Fruit fly (Drosophila melanogaster) whole organism, embryonic: ENCODE results near the gene CG10581.
A peak's percentile ranks its signal among the peaks of the same experiment; 100 is the strongest.

ENCODE experiments used
- CG10267 ChIP-seq: fragments of 200-800 bp; sonication (Bioruptor generic); optimal IDR thresholded peaks from 2 replicates; lab custom pipeline; 2018; ENCODE audit warnings: missing biosample characterization, mild to moderate bottlenecking, missing genetic modification characterization, moderate library complexity
- CG10462 ChIP-seq: fragments of 200-800 bp; sonication (Bioruptor generic); optimal IDR thresholded peaks from 2 replicates; lab custom pipeline; 2016; ENCODE audit warnings: missing biosample characterization, missing genetic modification characterization
- CG12299 ChIP-seq: fragments of 200-800 bp; sonication (Bioruptor generic); optimal IDR thresholded peaks from 2 replicates; lab custom pipeline; 2018; ENCODE audit warnings: missing biosample characterization, mild to moderate bottlenecking, missing genetic modification characterization
- CG16813 ChIP-seq: fragments of 200-800 bp; sonication (Bioruptor generic); IDR thresholded peaks from 3 replicates; pipeline ENCODE4 v1.3.6; 2022; ENCODE audit warnings: missing biosample characterization, missing genetic modification characterization; ENCODE audit not compliant: partially characterized antibody
- CG17186 ChIP-seq: fragments of 200-800 bp; sonication (Bioruptor generic); optimal IDR thresholded peaks from 3 replicates; lab custom pipeline; 2017; ENCODE audit warnings: missing biosample characterization, missing genetic modification reagents, missing genetic modification characterization
- CG2889 ChIP-seq: fragments of 200-800 bp; sonication (Bioruptor generic); IDR thresholded peaks from 3 replicates; pipeline ENCODE4 v1.3.6; 2022; ENCODE audit warnings: missing biosample characterization, missing genetic modification characterization
- CG30431 ChIP-seq: fragments of 200-800 bp; sonication (Bioruptor generic); optimal IDR thresholded peaks from 2 replicates; lab custom pipeline; 2017; ENCODE audit warnings: missing biosample characterization, missing genetic modification characterization
- CG33557 ChIP-seq: fragments of 200-800 bp; sonication (Bioruptor generic); optimal IDR thresholded peaks from 2 replicates; lab custom pipeline; 2019; ENCODE audit warnings: missing biosample characterization, mild to moderate bottlenecking, missing genetic modification characterization, moderate library complexity
- CG4282 ChIP-seq: fragments of 200-800 bp; sonication (Bioruptor generic); optimal IDR thresholded peaks from 2 replicates; lab custom pipeline; 2016; ENCODE audit warnings: missing biosample characterization, missing genetic modification characterization
- CG4404 ChIP-seq: fragments of 200-800 bp; sonication (Bioruptor generic); IDR thresholded peaks from 2 replicates; pipeline ENCODE4 v1.3.6; 2022; ENCODE audit warnings: missing biosample characterization, missing genetic modification characterization
- CG4707 ChIP-seq: fragments of 200-800 bp; sonication (Bioruptor generic); optimal IDR thresholded peaks from 2 replicates; lab custom pipeline; 2018; ENCODE audit warnings: missing biosample characterization, mild to moderate bottlenecking, missing genetic modification characterization, moderate library complexity
- CG6254 ChIP-seq: fragments of 200-800 bp; sonication (Bioruptor generic); optimal IDR thresholded peaks from 3 replicates; lab custom pipeline; 2017; ENCODE audit warnings: mild to moderate bottlenecking, missing biosample characterization, missing genetic modification reagents, missing genetic modification characterization
- CG7786 ChIP-seq: fragments of 200-800 bp; sonication (Bioruptor generic); optimal IDR thresholded peaks from 2 replicates; lab custom pipeline; 2016; ENCODE audit warnings: missing biosample characterization, missing genetic modification characterization
- CG8290 ChIP-seq, 3 experiments: fragments of 200-800 bp; sonication (Bioruptor generic); optimal IDR thresholded peaks; 2 replicates each; lab custom pipeline; 2016 to 2019; ENCODE audit warnings: missing biosample characterization in 3 of 3, missing genetic modification characterization in 3 of 3, mild to moderate bottlenecking in 2 of 3, moderate library complexity in 1 of 3
- CG9609 ChIP-seq: fragments of 200-800 bp; sonication (Bioruptor generic); optimal IDR thresholded peaks from 3 replicates; lab custom pipeline; 2016; ENCODE audit warnings: missing biosample characterization, missing genetic modification characterization
- D ChIP-seq, 2 experiments: fragments of 200-800 bp in 1 of 2; fragments of >200 bp in 1 of 2; sonication (Bioruptor generic) in 1 of 2; optimal IDR thresholded peaks; 2 replicates in 1 of 2; 3 replicates in 1 of 2; lab custom pipeline; 2017; ENCODE audit warnings: mild to moderate bottlenecking in 1 of 2, missing biosample characterization in 1 of 2, missing genetic modification characterization in 1 of 2, missing genetic modification reagents in 1 of 2
- Dbx ChIP-seq: fragments of 200-800 bp; sonication (Bioruptor generic); IDR thresholded peaks from 3 replicates; pipeline ENCODE4 v1.3.6; 2022; ENCODE audit warnings: missing biosample characterization, missing genetic modification characterization
- Lim3 ChIP-seq: fragments of 200-800 bp; sonication (Bioruptor generic); IDR thresholded peaks from 2 replicates; pipeline ENCODE4 v1.3.6; 2022; ENCODE audit warnings: missing biosample characterization, missing genetic modification characterization
- Myb ChIP-seq: fragments of 200-800 bp; sonication (Bioruptor generic); optimal IDR thresholded peaks from 2 replicates; lab custom pipeline; 2016; ENCODE audit warnings: missing biosample characterization, missing genetic modification characterization
- NK7.1 ChIP-seq: fragments of 200-800 bp; sonication (Bioruptor generic); optimal IDR thresholded peaks from 3 replicates; lab custom pipeline; 2016; ENCODE audit warnings: missing biosample characterization, missing genetic modification characterization
- NfI ChIP-seq: fragments of 200-800 bp; sonication (Bioruptor generic); optimal IDR thresholded peaks from 3 replicates; lab custom pipeline; 2018; ENCODE audit warnings: missing biosample characterization, mild to moderate bottlenecking, missing genetic modification characterization, moderate library complexity
- PHDP ChIP-seq: fragments of 200-800 bp; sonication (Bioruptor generic); optimal IDR thresholded peaks from 3 replicates; lab custom pipeline; 2018; ENCODE audit warnings: missing biosample characterization, mild to moderate bottlenecking, missing genetic modification characterization, moderate library complexity
- Rx ChIP-seq: fragments of 200-800 bp; sonication (Bioruptor generic); IDR thresholded peaks from 2 replicates; pipeline ENCODE4 v1.3.6; 2022; ENCODE audit warnings: missing biosample characterization, missing genetic modification characterization
- Sin3A ChIP-seq: fragments of >200 bp; optimal IDR thresholded peaks from 2 replicates; lab custom pipeline; 2018
- Sox100B ChIP-seq: fragments of 200-800 bp; sonication (Bioruptor generic); optimal IDR thresholded peaks from 3 replicates; lab custom pipeline; 2018; ENCODE audit warnings: missing biosample characterization, mild to moderate bottlenecking, missing genetic modification characterization
- Taf1 ChIP-seq: fragments of 200-800 bp; sonication (Bioruptor generic); IDR thresholded peaks from 2 replicates; pipeline ENCODE4 v1.3.6; 2022; ENCODE audit warnings: missing biosample characterization, missing genetic modification characterization
- Xrp1 ChIP-seq: fragments of 200-800 bp; sonication (Bioruptor generic); IDR thresholded peaks from 2 replicates; pipeline ENCODE4 v1.3.6; 2022; ENCODE audit warnings: missing biosample characterization, missing genetic modification characterization
- ase ChIP-seq: fragments of 200-800 bp; sonication (Bioruptor generic); IDR thresholded peaks from 3 replicates; pipeline ENCODE4 v1.3.6; 2022; ENCODE audit warnings: missing biosample characterization, missing genetic modification characterization
- bbx ChIP-seq: fragments of 200-800 bp; sonication (Bioruptor generic); IDR thresholded peaks from 2 replicates; pipeline ENCODE4 v1.3.6; 2022; ENCODE audit warnings: missing biosample characterization, missing genetic modification characterization; ENCODE audit not compliant: partially characterized antibody
- cad ChIP-seq: fragments of >200 bp; optimal IDR thresholded peaks from 2 replicates; lab custom pipeline; 2017; ENCODE audit warnings: missing biosample characterization, missing genetic modification characterization
- en ChIP-seq: fragments of 200-800 bp; sonication (Bioruptor generic); optimal IDR thresholded peaks from 2 replicates; lab custom pipeline; 2016; ENCODE audit warnings: missing biosample characterization, missing genetic modification characterization
- eve ChIP-seq, 2 experiments: fragments of >200 bp; optimal IDR thresholded peaks; 2 replicates each; lab custom pipeline; 2017; ENCODE audit warnings: missing biosample characterization in 2 of 2, missing genetic modification characterization in 2 of 2
- fd3F ChIP-seq: fragments of 200-800 bp; sonication (Bioruptor generic); optimal IDR thresholded peaks from 2 replicates; lab custom pipeline; 2018; ENCODE audit warnings: missing biosample characterization, mild to moderate bottlenecking, missing genetic modification characterization, moderate library complexity
- fu2 ChIP-seq: fragments of 200-800 bp; sonication (Bioruptor generic); optimal IDR thresholded peaks from 2 replicates; lab custom pipeline; 2016; ENCODE audit warnings: missing biosample characterization, missing genetic modification characterization
- gem ChIP-seq: fragments of 200-800 bp; sonication (Bioruptor generic); optimal IDR thresholded peaks from 2 replicates; lab custom pipeline; 2019; ENCODE audit warnings: missing biosample characterization, mild to moderate bottlenecking, missing genetic modification characterization, moderate library complexity
- gro ChIP-seq: fragments of 200-800 bp; sonication (Bioruptor generic); optimal IDR thresholded peaks from 2 replicates; lab custom pipeline; 2016; ENCODE audit warnings: missing biosample characterization, missing genetic modification characterization
- kni ChIP-seq: fragments of 200-800 bp; sonication (Bioruptor generic); optimal IDR thresholded peaks from 3 replicates; lab custom pipeline; 2017; ENCODE audit warnings: mild to moderate bottlenecking, missing biosample characterization, missing genetic modification reagents, missing genetic modification characterization
- nerfin-1 ChIP-seq: fragments of 200-800 bp; sonication (Bioruptor generic); optimal IDR thresholded peaks from 3 replicates; lab custom pipeline; 2019; ENCODE audit warnings: missing biosample characterization, mild to moderate bottlenecking, missing genetic modification characterization, moderate library complexity
- pita ChIP-seq: fragments of 200-800 bp; sonication (Bioruptor generic); optimal IDR thresholded peaks from 2 replicates; lab custom pipeline; 2017; ENCODE audit warnings: missing biosample characterization, mild to moderate bottlenecking, missing genetic modification characterization
- pum ChIP-seq: fragments of 200-800 bp; sonication (Bioruptor generic); optimal IDR thresholded peaks from 2 replicates; lab custom pipeline; 2016; ENCODE audit warnings: missing biosample characterization, missing genetic modification characterization
- sd ChIP-seq: fragments of 200-800 bp; sonication (Bioruptor generic); optimal IDR thresholded peaks from 3 replicates; lab custom pipeline; 2018; ENCODE audit warnings: missing biosample characterization, mild to moderate bottlenecking, missing genetic modification characterization, moderate library complexity
- sens ChIP-seq: fragments of 200-800 bp; sonication (Bioruptor generic); peaks from one replicate; lab custom pipeline; 2016; ENCODE audit warnings: missing biosample characterization, missing genetic modification characterization
- ssp ChIP-seq: fragments of 200-800 bp; sonication (Bioruptor generic); IDR thresholded peaks from 2 replicates; pipeline ENCODE4 v1.3.6; 2022; ENCODE audit warnings: missing biosample characterization, missing genetic modification characterization
- sug ChIP-seq: fragments of 200-800 bp; optimal IDR thresholded peaks from 2 replicates; lab custom pipeline; 2019; ENCODE audit warnings: missing biosample characterization, mild to moderate bottlenecking, missing genetic modification characterization, moderate library complexity
- tx ChIP-seq: fragments of 200-800 bp; sonication (Bioruptor generic); optimal IDR thresholded peaks from 2 replicates; lab custom pipeline; 2016; ENCODE audit warnings: missing biosample characterization, missing genetic modification characterization
- vnd ChIP-seq: fragments of 200-800 bp; sonication (Bioruptor generic); IDR thresholded peaks from 3 replicates; pipeline ENCODE4 v1.3.6; 2022; ENCODE audit warnings: missing biosample characterization, missing genetic modification characterization; ENCODE audit not compliant: partially characterized antibody

CG10581 gene

dm6 chr3L:21008255-21008815, 25.7 kb downstream of the CG10581 start (continued):
- TF ChIP-seq CG17186 (no peak), bbx (GFP tag; lab: Robert Waterston, UW) (no peak), Lim3 (GFP tag; lab: Robert Waterston, UW) (no peak), CG10267 (tag; lab: Kevin White, UChicago) (no peak), PHDP (tag; lab: Kevin White, UChicago) (no peak), cad (no peak), sd (no peak), Dbx (GFP tag; lab: Robert Waterston, UW) (no peak), Sin3A (lab: Kevin White, UChicago) (no peak), vnd (GFP tag; lab: Robert Waterston, UW) (no peak), nerfin-1 (tag; lab: Kevin White, UChicago) (peak; percentile 36), Taf1 (GFP tag; lab: Robert Waterston, UW) (no peak), CG33557 (GFP tag; lab: Kevin White, UChicago) (no peak), ssp (no peak), CG7786 (GFP tag; lab: Kevin White, UChicago) (no peak), Xrp1 (GFP tag; lab: Robert Waterston, UW) (no peak), NK7.1 (GFP tag; lab: Kevin White, UChicago) (no peak), gem (peak; percentile 9), pita (no peak), D (optimal IDR thresholded peaks at IDR 0.05; lab: Kevin White, UChicago) (no peak), D (GFP tag; optimal IDR thresholded peaks at IDR 0.05; lab: Kevin White, UChicago) (no peak), pum (no peak), fu2 (GFP tag; lab: Kevin White, UChicago) (no peak), CG12299 (tag; lab: Kevin White, UChicago) (no peak), CG8290 (GFP tag; optimal IDR thresholded peaks at IDR 0.05; lab: Kevin White, UChicago) (no peak), CG8290 (tag; optimal IDR thresholded peaks at IDR 0.05; lab: Kevin White, UChicago) (no peak), Myb (GFP tag; lab: Kevin White, UChicago) (peak; percentile 3), tx (GFP tag; lab: Kevin White, UChicago) (no peak), CG4282 (GFP tag; lab: Kevin White, UChicago) (no peak), ase (GFP tag; lab: Robert Waterston, UW) (no peak), CG30431 (GFP tag; lab: Kevin White, UChicago) (no peak), en (GFP tag; lab: Kevin White, UChicago) (no peak), CG6254 (no peak), gro (GFP tag; lab: Kevin White, UChicago) (peak; percentile 9), Sox100B (no peak), Rx (no peak), fd3F (GFP tag; lab: Kevin White, UChicago) (no peak), eve (GFP tag; optimal IDR thresholded peaks at IDR 0.05; lab: Kevin White, UChicago) (peak in 1 of 2 experiments; percentile 1), NfI (GFP tag; lab: Kevin White, UChicago) (no peak), CG10462 (no peak), sug (no peak), kni (GFP tag; lab: Kevin White, UChicago) (no peak), CG2889 (no peak), CG4707 (GFP tag; lab: Kevin White, UChicago) (no peak), CG4404 (no peak), sens (peak; percentile 18), CG16813 (GFP tag; lab: Robert Waterston, UW) (no peak), CG9609 (GFP tag; lab: Kevin White, UChicago) (no peak)
